Worm (Caenorhabditis elegans) whole organism, L4 larva: ENCODE measurements around the gene tir-1.

Source experiments
- F44E2.7 ChIP-seq: fragments of 200-800 bp; sonication (Bioruptor generic); IDR thresholded peaks from 2 replicates; pipeline ENCODE4 v2.1.2; 2022; ENCODE audit warnings: missing genetic modification characterization, missing compliant biosample characterization
- F49E8.2 ChIP-seq: sonication (generic microtip); optimal IDR thresholded peaks from 2 replicates; lab custom pipeline; 2016; ENCODE audit warnings: missing compliant biosample characterization, mild to moderate bottlenecking, missing genetic modification characterization, borderline replicate concordance
- T20F7.1 ChIP-seq: fragments of 200-800 bp; sonication (Bioruptor generic); optimal IDR thresholded peaks from 2 replicates; lab custom pipeline; 2018; ENCODE audit warnings: mild to moderate bottlenecking, missing genetic modification characterization, missing compliant biosample characterization
- T26A8.4 ChIP-seq: fragments of 200-800 bp; sonication (Bioruptor generic); IDR thresholded peaks from 2 replicates; pipeline ENCODE4 v1.3.6; 2022; ENCODE audit warnings: missing genetic modification characterization, missing compliant biosample characterization
- aha-1 ChIP-seq: fragments of 150-350 bp; peaks from one replicate; lab custom pipeline; 2014; ENCODE audit warnings: missing biosample characterization, missing genetic modification characterization
- aly-2 ChIP-seq: sonication (generic microtip); optimal IDR thresholded peaks from 2 replicates; lab custom pipeline; 2018; ENCODE audit warnings: missing biosample characterization, missing genetic modification characterization
- arid-1 ChIP-seq: fragments of 200-800 bp; sonication (Bioruptor generic); conservative IDR thresholded peaks from 2 replicates; pipeline ENCODE4 v1.3.6; 2022; ENCODE audit warnings: missing genetic modification reagents, missing genetic modification characterization, missing compliant biosample characterization
- ceh-20 ChIP-seq: fragments of 200-800 bp; sonication (Bioruptor generic); IDR thresholded peaks from 2 replicates; pipeline ENCODE4 v1.3.6; 2022; ENCODE audit warnings: missing genetic modification reagents, missing genetic modification characterization, missing compliant biosample characterization
- ceh-28 ChIP-seq: fragments of 150-350 bp; optimal IDR thresholded peaks from 2 replicates; lab custom pipeline; 2014; ENCODE audit warnings: missing biosample characterization, missing genetic modification reagents, missing genetic modification characterization
- ceh-44 ChIP-seq: fragments of 200-800 bp; sonication (Bioruptor generic); IDR thresholded peaks from 2 replicates; pipeline ENCODE4 v1.3.6; 2022; ENCODE audit warnings: missing genetic modification reagents, missing genetic modification characterization, missing compliant biosample characterization
- ctbp-1 ChIP-seq: fragments of 200-800 bp; sonication (Bioruptor generic); IDR thresholded peaks from 2 replicates; pipeline ENCODE4 v1.3.6; 2022; ENCODE audit warnings: missing genetic modification reagents, missing genetic modification characterization, missing compliant biosample characterization
- daf-12 ChIP-seq: fragments of 150-350 bp; optimal IDR thresholded peaks from 2 replicates; lab custom pipeline; 2014; ENCODE audit warnings: missing biosample characterization, missing genetic modification reagents, missing genetic modification characterization
- daf-16 ChIP-seq, 3 experiments: sonication (generic microtip); optimal IDR thresholded peaks; 2 replicates each; lab custom pipeline; 2016 to 2017; ENCODE audit warnings: missing genetic modification characterization in 3 of 3, missing genetic modification reagents in 3 of 3, mild to moderate bottlenecking in 2 of 3, missing compliant biosample characterization in 2 of 3, missing biosample characterization in 1 of 3, moderate library complexity in 1 of 3
- daf-19 ChIP-seq: fragments of 200-800 bp; sonication (Bioruptor generic); conservative IDR thresholded peaks from 2 replicates; pipeline ENCODE4 v1.3.6; 2022; ENCODE audit warnings: missing genetic modification characterization, missing compliant biosample characterization
- daf-8 ChIP-seq: fragments of 200-800 bp; sonication (Bioruptor generic); IDR thresholded peaks from 2 replicates; pipeline ENCODE4 v1.3.6; 2022; ENCODE audit warnings: missing genetic modification characterization, missing compliant biosample characterization
- dmd-6 ChIP-seq: fragments of 200-800 bp; sonication (Bioruptor generic); IDR thresholded peaks from 2 replicates; pipeline ENCODE4 v1.3.6; 2022; ENCODE audit warnings: missing genetic modification reagents, missing genetic modification characterization, missing compliant biosample characterization
- dmd-8 ChIP-seq: fragments of 200-800 bp; sonication (Bioruptor generic); IDR thresholded peaks from 2 replicates; pipeline ENCODE4 v1.3.6; 2022; ENCODE audit warnings: missing genetic modification characterization, missing compliant biosample characterization
- dmd-9 ChIP-seq: fragments of 200-800 bp; sonication (Bioruptor generic); IDR thresholded peaks from 2 replicates; pipeline ENCODE4 v1.3.6; 2022; ENCODE audit warnings: missing genetic modification reagents, missing genetic modification characterization, missing compliant biosample characterization
- dpl-1 ChIP-seq: fragments of 150-350 bp; optimal IDR thresholded peaks from 2 replicates; lab custom pipeline; 2014; ENCODE audit warnings: missing biosample characterization, missing genetic modification reagents, missing genetic modification characterization
- dve-1 ChIP-seq: sonication (generic microtip); optimal IDR thresholded peaks from 2 replicates; lab custom pipeline; 2017; ENCODE audit warnings: antibody characterized with exemption, mild to moderate bottlenecking, missing genetic modification characterization, missing compliant biosample characterization; ENCODE audit not compliant: insufficient read depth
- fkh-10 ChIP-seq: fragments of 150-350 bp; optimal IDR thresholded peaks from 2 replicates; lab custom pipeline; 2014; ENCODE audit warnings: missing biosample characterization, missing genetic modification reagents, missing genetic modification characterization
- hmg-1.1 ChIP-seq: fragments of 200-800 bp; sonication (Bioruptor generic); IDR thresholded peaks from 2 replicates; pipeline ENCODE4 v1.3.6; 2022; ENCODE audit warnings: missing genetic modification reagents, missing genetic modification characterization, missing compliant biosample characterization
- jun-1 ChIP-seq: fragments of 150-350 bp; optimal IDR thresholded peaks from 2 replicates; lab custom pipeline; 2014; ENCODE audit warnings: missing biosample characterization, missing genetic modification reagents, missing genetic modification characterization
- lim-7 ChIP-seq: fragments of 200-800 bp; sonication (Bioruptor generic); IDR thresholded peaks from 2 replicates; pipeline ENCODE4 v1.3.6; 2022; ENCODE audit warnings: missing genetic modification characterization, missing compliant biosample characterization
- lin-15B ChIP-seq: fragments of 150-350 bp; sonication (generic microtip); optimal IDR thresholded peaks from 3 replicates; lab custom pipeline; 2014; ENCODE audit warnings: missing biosample characterization, missing genetic modification characterization
- lin-39 ChIP-seq: fragments of 150-350 bp; optimal IDR thresholded peaks from 2 replicates; lab custom pipeline; 2014; ENCODE audit warnings: missing biosample characterization, missing genetic modification reagents, missing genetic modification characterization
- lir-3 ChIP-seq: sonication (generic microtip); optimal IDR thresholded peaks from 2 replicates; lab custom pipeline; 2016; ENCODE audit warnings: mild to moderate bottlenecking, missing genetic modification characterization, missing compliant biosample characterization
- madf-9 ChIP-seq: fragments of 200-800 bp; sonication (Bioruptor generic); conservative IDR thresholded peaks from 2 replicates; pipeline ENCODE4 v1.3.6; 2022; ENCODE audit warnings: missing genetic modification reagents, missing genetic modification characterization, missing compliant biosample characterization
- mep-1 ChIP-seq: fragments of 150-350 bp; sonication (generic microtip); optimal IDR thresholded peaks from 3 replicates; lab custom pipeline; 2014; ENCODE audit warnings: missing biosample characterization, missing genetic modification characterization
- nhr-11 ChIP-seq: fragments of 150-350 bp; optimal IDR thresholded peaks from 2 replicates; lab custom pipeline; 2014; ENCODE audit warnings: missing biosample characterization, missing genetic modification characterization
- nhr-111 ChIP-seq: fragments of 200-800 bp; sonication (Bioruptor generic); optimal IDR thresholded peaks from 2 replicates; lab custom pipeline; 2018; ENCODE audit warnings: mild to moderate bottlenecking, missing genetic modification characterization, missing compliant biosample characterization
- nhr-25 ChIP-seq: sonication (generic microtip); optimal IDR thresholded peaks from 2 replicates; lab custom pipeline; 2017; ENCODE audit warnings: missing genetic modification characterization, mild to moderate bottlenecking, missing compliant biosample characterization, antibody characterized with exemption, moderate library complexity, borderline replicate concordance; ENCODE audit not compliant: insufficient read depth
- nhr-42 ChIP-seq: fragments of 200-800 bp; sonication (Bioruptor generic); IDR thresholded peaks from 2 replicates; pipeline ENCODE4 v1.3.6; 2022; ENCODE audit warnings: missing genetic modification characterization, missing compliant biosample characterization
- nhr-6 ChIP-seq: fragments of 150-350 bp; optimal IDR thresholded peaks from 2 replicates; lab custom pipeline; 2014; ENCODE audit warnings: missing biosample characterization, missing genetic modification characterization
- pqm-1 ChIP-seq: sonication (generic microtip); optimal IDR thresholded peaks from 2 replicates; lab custom pipeline; 2017; ENCODE audit warnings: missing biosample characterization, missing genetic modification characterization
- rbr-2 ChIP-seq: sonication (generic microtip); optimal IDR thresholded peaks from 2 replicates; lab custom pipeline; 2016; ENCODE audit warnings: missing genotype, missing genetic modification characterization, missing compliant biosample characterization
- saeg-2 ChIP-seq: fragments of 200-800 bp; sonication (Bioruptor generic); IDR thresholded peaks from 2 replicates; pipeline ENCODE4 v1.3.6; 2022; ENCODE audit warnings: missing genetic modification reagents, missing genetic modification characterization, missing compliant biosample characterization
- sdz-12 ChIP-seq: fragments of 200-800 bp; sonication (Bioruptor generic); optimal IDR thresholded peaks from 2 replicates; lab custom pipeline; 2018; ENCODE audit warnings: mild to moderate bottlenecking, missing genetic modification characterization, missing compliant biosample characterization
- skn-1 ChIP-seq: fragments of 150-350 bp; optimal IDR thresholded peaks from 2 replicates; lab custom pipeline; 2014; ENCODE audit warnings: missing biosample characterization, missing genetic modification characterization
- snpc-1.2 ChIP-seq: fragments of 200-800 bp; sonication (Bioruptor generic); IDR thresholded peaks from 2 replicates; pipeline ENCODE4 v1.3.6; 2022; ENCODE audit warnings: missing genetic modification reagents, missing genetic modification characterization, missing compliant biosample characterization
- spr-1 ChIP-seq: sonication (generic microtip); optimal IDR thresholded peaks from 2 replicates; lab custom pipeline; 2016; ENCODE audit warnings: mild to moderate bottlenecking, missing genetic modification characterization, missing compliant biosample characterization
- unc-130 ChIP-seq: sonication (generic microtip); optimal IDR thresholded peaks from 2 replicates; lab custom pipeline; 2016; ENCODE audit warnings: missing genetic modification reagents, missing genetic modification characterization, missing compliant biosample characterization
- unc-62 ChIP-seq, 3 experiments: fragments of 150-350 bp in 1 of 3; sonication (generic microtip); optimal IDR thresholded peaks in 2 of 3; peaks in 1 of 3; 1 replicate in 1 of 3; 2 replicates in 2 of 3; lab custom pipeline; 2014 to 2017; ENCODE audit warnings: missing biosample characterization in 3 of 3, missing genetic modification characterization in 3 of 3, missing genetic modification reagents in 3 of 3, missing genotype in 1 of 3
- vab-7 ChIP-seq: fragments of 200-800 bp; sonication (Bioruptor generic); IDR thresholded peaks from 2 replicates; pipeline ENCODE4 v1.3.6; 2022; ENCODE audit warnings: missing genetic modification reagents, missing genetic modification characterization, missing compliant biosample characterization
- zag-1 ChIP-seq: fragments of 150-350 bp; optimal IDR thresholded peaks from 2 replicates; lab custom pipeline; 2014; ENCODE audit warnings: missing biosample characterization, missing genetic modification characterization
- zfp-3 ChIP-seq: fragments of 200-800 bp; sonication (Bioruptor generic); conservative IDR thresholded peaks from 2 replicates; pipeline ENCODE4 v1.3.6; 2022; ENCODE audit warnings: missing genetic modification reagents, missing genetic modification characterization, missing compliant biosample characterization

tir-1 gene

DNA sequence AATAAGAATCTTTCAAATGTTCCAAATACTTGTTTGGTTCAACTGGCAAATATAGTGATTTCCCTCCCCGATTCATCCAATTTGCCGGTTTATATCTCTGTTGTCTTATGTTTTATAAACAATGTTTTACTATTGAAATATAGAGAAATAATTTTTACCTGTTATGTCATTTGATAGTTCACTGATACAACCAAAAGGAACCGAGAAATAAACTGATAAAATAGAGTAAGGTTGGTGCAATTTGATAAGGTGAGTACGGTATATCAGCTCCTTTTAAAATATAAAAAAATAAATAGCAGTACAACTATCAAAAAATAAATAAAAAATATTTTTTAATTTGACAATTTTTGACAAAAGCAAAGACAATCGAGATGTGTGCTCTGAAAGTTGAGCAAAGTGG, 25.4 kb upstream of the tir-1 start:
- TF ChIP-seq pqm-1 (tag; lab: Kevin White, UChicago) (peak; percentile 54), ceh-20 (no peak)

DNA sequence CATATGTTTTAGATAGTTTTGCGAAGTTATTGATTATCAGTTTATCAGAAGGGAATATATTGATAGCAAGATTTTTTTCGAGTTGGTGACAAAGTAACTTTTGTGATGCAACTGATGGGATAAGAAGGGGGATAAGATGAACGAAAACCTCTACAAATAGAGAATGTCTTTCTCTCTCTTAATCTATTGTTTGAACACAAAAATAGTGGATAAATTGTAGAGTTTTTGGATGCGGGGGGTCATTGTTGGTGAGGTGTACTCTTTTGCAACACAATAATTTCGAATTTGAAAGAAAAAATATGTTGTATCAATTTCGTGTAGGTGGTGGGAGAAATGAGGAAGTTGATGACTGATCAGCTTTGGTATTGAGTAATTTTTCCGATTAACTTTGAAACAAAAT, 24.7 kb upstream of the tir-1 start, which contains the start of gene ZK1058.9:
Gene ZK1058.9, minus strand, starts transcription at position 101 of the 400 bp plus-strand sequence.
- TF ChIP-seq rbr-2 (tag; lab: Kevin White, UChicago) (no peak), daf-19 (GFP tag; lab: Robert Waterston, UW) (no peak), nhr-111 (GFP tag; lab: Kevin White, UChicago) (no peak), lim-7 (GFP tag; lab: Robert Waterston, UW) (no peak)

DNA sequence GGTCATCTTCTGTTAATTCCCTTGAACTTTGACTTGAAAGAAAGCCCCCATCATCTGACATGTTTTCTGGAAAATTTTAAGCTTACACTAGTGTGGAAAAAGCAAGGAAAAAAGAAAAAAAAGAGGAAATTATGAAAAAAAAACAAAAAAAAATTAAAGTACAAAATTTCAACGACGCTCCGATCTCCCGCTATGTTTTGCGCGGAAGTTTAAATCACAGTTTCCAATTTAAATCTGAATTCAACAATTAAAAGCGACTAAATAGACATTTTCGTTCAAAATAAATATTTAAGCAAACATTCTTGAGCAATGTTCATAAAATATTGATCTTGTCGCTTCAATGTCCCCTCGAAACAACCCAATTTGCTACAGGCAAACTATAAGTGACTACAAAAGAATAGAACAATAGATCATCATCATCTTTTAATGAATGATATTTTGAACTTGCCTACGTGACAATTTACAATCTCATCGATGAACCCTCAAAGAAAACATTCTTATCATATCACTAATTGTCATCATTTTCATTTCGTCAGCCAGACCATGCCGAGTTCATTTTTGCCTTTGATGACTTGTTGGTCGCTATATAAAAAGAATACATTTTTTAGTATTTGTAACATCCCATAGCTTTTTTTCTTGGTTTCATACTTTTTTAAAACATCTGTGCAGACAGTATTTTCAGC, 20.3 kb upstream of the tir-1 start, which contains the start of the genes metl-6 and nit-1:
Gene metl-6, minus strand, starts transcription at position 66 of the 683 bp plus-strand sequence.
Gene nit-1, plus strand, starts transcription at position 562 of the 683 bp plus-strand sequence.
- TF ChIP-seq nhr-25 (tag; lab: Kevin White, UChicago) (no peak), ctbp-1 (GFP tag; lab: Robert Waterston, UW) (no peak), T20F7.1 (GFP tag; lab: Kevin White, UChicago) (peak; percentile 82), sdz-12 (GFP tag; lab: Kevin White, UChicago) (no peak), dpl-1 (GFP tag; lab: Kevin White, UChicago) (peak; percentile 74), unc-62 (GFP tag; optimal IDR thresholded peaks at IDR 0.05 in 1 of 2; lab: Kevin White, UChicago) (no peak), unc-62 (tag; optimal IDR thresholded peaks at IDR 0.05; lab: Kevin White, UChicago) (no peak), daf-8 (GFP tag; lab: Robert Waterston, UW) (no peak), dmd-6 (peak; percentile 21; the same call in 1 of the 2 replicates), ceh-44 (GFP tag; lab: Robert Waterston, UW) (no peak), zag-1 (tag; lab: Kevin White, UChicago) (no peak), unc-130 (GFP tag; lab: Kevin White, UChicago) (no peak), aha-1 (tag; lab: Kevin White, UChicago) (peak; percentile 97), jun-1 (tag; lab: Kevin White, UChicago) (no peak), snpc-1.2 (no peak), pqm-1 (tag; lab: Kevin White, UChicago) (no peak), madf-9 (GFP tag; lab: Robert Waterston, UW) (no peak), dmd-8 (GFP tag; lab: Robert Waterston, UW) (no peak), spr-1 (tag; lab: Kevin White, UChicago) (no peak), dve-1 (tag; lab: Kevin White, UChicago) (peak; percentile 13), zfp-3 (GFP tag; lab: Robert Waterston, UW) (no peak), lir-3 (tag; lab: Kevin White, UChicago) (no peak), arid-1 (no peak), lin-15B (tag; lab: Kevin White, UChicago) (no peak), saeg-2 (GFP tag; lab: Robert Waterston, UW) (no peak), lin-39 (no peak), dmd-9 (GFP tag; lab: Robert Waterston, UW) (no peak), nhr-6 (no peak), vab-7 (no peak), aly-2 (tag; lab: Kevin White, UChicago) (no peak), nhr-11 (no peak), ceh-28 (tag; lab: Kevin White, UChicago) (no peak), F49E8.2 (tag; lab: Kevin White, UChicago) (no peak), F44E2.7 (GFP tag; lab: Robert Waterston, UW) (no peak), mep-1 (tag; lab: Kevin White, UChicago) (no peak), nhr-42 (GFP tag; lab: Robert Waterston, UW) (no peak), fkh-10 (GFP tag; lab: Kevin White, UChicago) (no peak), skn-1 (tag; lab: Kevin White, UChicago) (no peak), T26A8.4 (GFP tag; lab: Robert Waterston, UW) (no peak), rbr-2 (tag; lab: Kevin White, UChicago) (no peak), hmg-1.1 (no peak), daf-12 (tag; lab: Kevin White, UChicago) (no peak), daf-16 (GFP tag; optimal IDR thresholded peaks at IDR 0.05; lab: Kevin White, UChicago) (no peak), daf-16 (tag; optimal IDR thresholded peaks at IDR 0.05; lab: Kevin White, UChicago) (peak; percentile 39)
